Worm (Caenorhabditis elegans): ENCODE data around the gene F57H12.5.
A peak's percentile ranks its signal among the peaks of the same experiment; 100 is the strongest.

Gene F57H12.5

DNA sequence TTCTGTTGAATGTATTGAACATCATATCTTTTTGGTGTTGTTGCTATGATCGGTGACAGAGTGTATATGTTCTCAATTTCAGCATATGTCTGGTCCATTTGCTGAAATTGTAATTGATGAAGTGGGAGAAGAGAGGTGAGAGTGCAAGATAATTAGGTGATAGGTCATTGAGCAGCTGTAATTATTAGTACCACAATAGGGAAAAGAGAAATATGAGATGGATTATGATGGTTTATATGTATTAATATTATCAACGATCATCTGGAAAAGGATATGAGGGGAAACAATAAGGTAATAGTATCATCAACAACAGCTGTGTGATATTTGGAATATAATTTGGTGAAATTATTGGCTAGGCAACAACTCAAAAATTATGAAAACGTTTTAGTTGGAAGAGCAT, 45.2 kb downstream of the F57H12.5 start, which contains the start of gene Y42H9B.3:
Gene Y42H9B.3, minus strand, starts transcription at position 101 of the 400 bp plus-strand sequence.
- TF ChIP-seq lin-26 (GFP tag; IDR thresholded peaks at IDR 0.05) (no peak), ZK185.1 (tag; optimal IDR thresholded peaks at IDR 0.05; ENCODE audit: poor library complexity, severe bottlenecking) (no peak), K12H6.12 (tag; optimal IDR thresholded peaks at IDR 0.05) (no peak), let-607 (tag; optimal IDR thresholded peaks at IDR 0.05) (no peak), rcor-1 (GFP tag; IDR thresholded peaks at IDR 0.05) (no peak), madf-3 (GFP tag; IDR thresholded peaks at IDR 0.05) (no peak), B0019.2 (GFP tag; conservative IDR thresholded peaks at IDR 0.05) (no peak), atf-7 (tag; optimal IDR thresholded peaks at IDR 0.05) (no peak), egl-18 (GFP tag; IDR thresholded peaks at IDR 0.05) (no peak), lag-1 (GFP tag; IDR thresholded peaks at IDR 0.05) (no peak), snpc-1.1 (tag; optimal IDR thresholded peaks at IDR 0.05; ENCODE audit: insufficient read depth) (no peak), K11D2.4 (GFP tag; IDR thresholded peaks at IDR 0.05) (no peak), hlh-26 (GFP tag; conservative IDR thresholded peaks at IDR 0.05) (no peak)

ce11 chrIV:8013849-8014248, 46.7 kb downstream of the F57H12.5 start, which contains the start of gene C26B2.8:
TSS of gene C26B2.8 (plus strand) at chrIV:8014149.
- no peak for TF ChIP-seq mxl-1 (tag; optimal IDR thresholded peaks at IDR 0.05)
- TF ChIP-seq ceh-79 (tag; optimal IDR thresholded peaks at IDR 0.05) = no peak
- no peak for TF ChIP-seq zim-3 (tag; optimal IDR thresholded peaks at IDR 0.05)
- TF ChIP-seq egl-44 (GFP tag; IDR thresholded peaks at IDR 0.05) = no peak
- no peak for TF ChIP-seq die-1 (tag; optimal IDR thresholded peaks at IDR 0.05)
- no peak for TF ChIP-seq chd-7 (tag; optimal IDR thresholded peaks at IDR 0.05)
- TF ChIP-seq T26A5.8 (tag; optimal IDR thresholded peaks at IDR 0.05) = no peak
- TF ChIP-seq sdz-38 (tag; optimal IDR thresholded peaks at IDR 0.05) = no peak
- TF ChIP-seq lin-35 (GFP tag; optimal IDR thresholded peaks at IDR 0.05) = no peak
- no peak for TF ChIP-seq efl-1 (GFP tag; optimal IDR thresholded peaks at IDR 0.05)
- no peak for TF ChIP-seq F33H1.4 (GFP tag; IDR thresholded peaks at IDR 0.05)
- no peak for TF ChIP-seq mes-4 (tag; optimal IDR thresholded peaks at IDR 0.05)

- TF ChIP-seq ztf-28 (GFP tag; IDR thresholded peaks at IDR 0.05) (peak; percentile 97), Y79H2A.3 (GFP tag; conservative IDR thresholded peaks at IDR 0.05) (0 out of 2 replicates have a peak, but pooled peaks have one; percentile 61), B0035.1 (tag; optimal IDR thresholded peaks at IDR 0.05) (peak; percentile 3), ceh-100 (GFP tag; IDR thresholded peaks at IDR 0.05) (peak; percentile 99), athp-1 (tag; optimal IDR thresholded peaks at IDR 0.05) (peak; percentile 58), attf-3 (GFP tag; conservative IDR thresholded peaks at IDR 0.05) (peak; percentile 99), K11D2.4 (GFP tag; IDR thresholded peaks at IDR 0.05) (peak; percentile 69), ekl-4 (GFP tag; IDR thresholded peaks at IDR 0.05) (peak; percentile 57), aptf-2 (GFP tag; conservative IDR thresholded peaks at IDR 0.05) (peak; percentile 87), dox-1 (GFP tag; IDR thresholded peaks at IDR 0.05) (peak; percentile 86), lin-26 (GFP tag; IDR thresholded peaks at IDR 0.05) (peak; percentile 63), hrde-1 (tag; optimal IDR thresholded peaks at IDR 0.05; ENCODE audit: borderline replicate concordance) (peak; percentile 9), ztf-18 (tag; optimal IDR thresholded peaks at IDR 0.05) (peak; percentile 75), mcd-1 (GFP tag; IDR thresholded peaks at IDR 0.05) (peak; percentile 69), ccch-3 (GFP tag; optimal IDR thresholded peaks at IDR 0.05) (peak; percentile 59), F49E8.2 (tag; optimal IDR thresholded peaks at IDR 0.05; ENCODE audit: insufficient read depth) (peak; percentile 53), him-1 (tag; optimal IDR thresholded peaks at IDR 0.05) (peak; percentile 8), ceh-91 (GFP tag; IDR thresholded peaks at IDR 0.05) (peak; percentile 49), D2030.7 (GFP tag; IDR thresholded peaks at IDR 0.05) (peak; percentile 94), madf-6 (GFP tag; IDR thresholded peaks at IDR 0.05) (peak; percentile 66), rcor-1 (GFP tag; IDR thresholded peaks at IDR 0.05) (peak; percentile 91), snpc-3.4 (tag; optimal IDR thresholded peaks at IDR 0.05) (peak; percentile 29), let-607 (tag; optimal IDR thresholded peaks at IDR 0.05) (peak in 1 of 2 experiments; percentile 48)
Observed at ce11 chrIV:8015726-8016312, 48.7 kb downstream of the F57H12.5 start, which contains the start of gene C26B2.7. TSS of gene C26B2.7 (plus strand) at chrIV:8016274.
